Fruit fly (Drosophila melanogaster) whole organism, embryonic: ENCODE data around the gene yl.

ENCODE experiments used
- CG10267 ChIP-seq: fragments of 200-800 bp; sonication (Bioruptor generic); optimal IDR thresholded peaks from 2 replicates; lab custom pipeline; 2018; ENCODE audit warnings: missing biosample characterization, mild to moderate bottlenecking, missing genetic modification characterization, moderate library complexity
- CG10431 ChIP-seq: fragments of 200-800 bp; sonication (Bioruptor generic); optimal IDR thresholded peaks from 3 replicates; lab custom pipeline; 2018; ENCODE audit warnings: missing biosample characterization, mild to moderate bottlenecking, missing genetic modification characterization
- CG11398 ChIP-seq: fragments of 200-800 bp; sonication (Bioruptor generic); optimal IDR thresholded peaks from 2 replicates; lab custom pipeline; 2016; ENCODE audit warnings: missing biosample characterization, missing genetic modification characterization
- CG11560 ChIP-seq: fragments of 200-800 bp; sonication (Bioruptor generic); IDR thresholded peaks from 3 replicates; pipeline ENCODE4 v1.3.6; 2022; ENCODE audit warnings: missing biosample characterization, missing genetic modification characterization
- CG13287 ChIP-seq: fragments of 200-800 bp; sonication (Bioruptor generic); IDR thresholded peaks from 2 replicates; pipeline ENCODE4 v1.3.6; 2022; ENCODE audit warnings: missing biosample characterization, missing genetic modification characterization; ENCODE audit not compliant: partially characterized antibody
- CG15011 ChIP-seq: fragments of 200-800 bp; sonication (Bioruptor generic); optimal IDR thresholded peaks from 3 replicates; lab custom pipeline; 2018; ENCODE audit warnings: missing biosample characterization, mild to moderate bottlenecking, missing genetic modification characterization
- CG15601 ChIP-seq: fragments of 200-800 bp; sonication (Bioruptor generic); optimal IDR thresholded peaks from 3 replicates; lab custom pipeline; 2019; ENCODE audit warnings: missing biosample characterization, mild to moderate bottlenecking, missing genetic modification characterization, moderate library complexity
- CG16813 ChIP-seq: fragments of 200-800 bp; sonication (Bioruptor generic); IDR thresholded peaks from 3 replicates; pipeline ENCODE4 v1.3.6; 2022; ENCODE audit warnings: missing biosample characterization, missing genetic modification characterization; ENCODE audit not compliant: partially characterized antibody
- CG17829 ChIP-seq: fragments of 200-800 bp; optimal IDR thresholded peaks from 2 replicates; lab custom pipeline; 2019; ENCODE audit warnings: missing biosample characterization, mild to moderate bottlenecking, missing genetic modification characterization, moderate library complexity
- CG2889 ChIP-seq: fragments of 200-800 bp; sonication (Bioruptor generic); IDR thresholded peaks from 3 replicates; pipeline ENCODE4 v1.3.6; 2022; ENCODE audit warnings: missing biosample characterization, missing genetic modification characterization
- CG33213 ChIP-seq: fragments of 200-800 bp; sonication (Bioruptor generic); optimal IDR thresholded peaks from 3 replicates; lab custom pipeline; 2016; ENCODE audit warnings: missing biosample characterization, missing genetic modification characterization
- CG3995 ChIP-seq: fragments of 200-800 bp; sonication (Bioruptor generic); optimal IDR thresholded peaks from 3 replicates; lab custom pipeline; 2016; ENCODE audit warnings: missing biosample characterization, missing genetic modification characterization
- CG4617 ChIP-seq: fragments of 200-800 bp; sonication (Bioruptor generic); optimal IDR thresholded peaks from 3 replicates; lab custom pipeline; 2016; ENCODE audit warnings: missing biosample characterization, missing genetic modification characterization, borderline replicate concordance
- CG5180 ChIP-seq: fragments of 200-800 bp; sonication (Bioruptor generic); optimal IDR thresholded peaks from 3 replicates; lab custom pipeline; 2017; ENCODE audit warnings: missing biosample characterization, missing genetic modification characterization, mild to moderate bottlenecking, moderate library complexity, missing genetic modification reagents
- CG8478 ChIP-seq: fragments of >200 bp; optimal IDR thresholded peaks from 2 replicates; lab custom pipeline; 2018
- CG8924 ChIP-seq: fragments of 200-800 bp; optimal IDR thresholded peaks from 3 replicates; lab custom pipeline; 2019; ENCODE audit warnings: missing biosample characterization, mild to moderate bottlenecking, missing genetic modification characterization, moderate library complexity
- CG9437 ChIP-seq: fragments of 200-800 bp; sonication (Bioruptor generic); optimal IDR thresholded peaks from 2 replicates; lab custom pipeline; 2018; ENCODE audit warnings: missing biosample characterization, mild to moderate bottlenecking, missing genetic modification characterization
- CG9727 ChIP-seq: fragments of 200-800 bp; sonication (Bioruptor generic); optimal IDR thresholded peaks from 3 replicates; lab custom pipeline; 2017; ENCODE audit warnings: missing biosample characterization, mild to moderate bottlenecking, missing genetic modification characterization
- Dp ChIP-seq: fragments of 200-800 bp; sonication (Bioruptor generic); optimal IDR thresholded peaks from 2 replicates; lab custom pipeline; 2018; ENCODE audit warnings: missing biosample characterization, mild to moderate bottlenecking, missing genetic modification characterization, moderate library complexity
- Dref ChIP-seq: fragments of 200-800 bp; sonication (Bioruptor generic); IDR thresholded peaks from 2 replicates; pipeline ENCODE4 v1.3.6; 2022; ENCODE audit warnings: missing biosample characterization, missing genetic modification characterization
- Hr51 ChIP-seq, 2 experiments: fragments of 200-800 bp; sonication (Bioruptor generic); optimal IDR thresholded peaks; 2 replicates in 1 of 2; 3 replicates in 1 of 2; lab custom pipeline; 2016 to 2018; ENCODE audit warnings: missing biosample characterization in 2 of 2, missing genetic modification characterization in 2 of 2, mild to moderate bottlenecking in 1 of 2, moderate library complexity in 1 of 2
- Max ChIP-seq: fragments of 200-800 bp; sonication (Bioruptor generic); optimal IDR thresholded peaks from 2 replicates; lab custom pipeline; 2016; ENCODE audit warnings: missing biosample characterization, mild to moderate bottlenecking, missing genetic modification characterization
- Myb ChIP-seq: fragments of 200-800 bp; sonication (Bioruptor generic); optimal IDR thresholded peaks from 2 replicates; lab custom pipeline; 2016; ENCODE audit warnings: missing biosample characterization, missing genetic modification characterization
- Nf-YA ChIP-seq: fragments of 200-800 bp; sonication (Bioruptor generic); IDR thresholded peaks from 2 replicates; pipeline ENCODE4 v1.3.6; 2022; ENCODE audit warnings: missing biosample characterization, missing genetic modification characterization
- PHDP ChIP-seq: fragments of 200-800 bp; sonication (Bioruptor generic); optimal IDR thresholded peaks from 3 replicates; lab custom pipeline; 2018; ENCODE audit warnings: missing biosample characterization, mild to moderate bottlenecking, missing genetic modification characterization, moderate library complexity
- Vsx1 ChIP-seq: fragments of 200-800 bp; sonication (Bioruptor generic); optimal IDR thresholded peaks from 2 replicates; lab custom pipeline; 2017; ENCODE audit warnings: missing biosample characterization, mild to moderate bottlenecking, missing genetic modification characterization, missing genetic modification reagents
- Xbp1 ChIP-seq: fragments of 200-800 bp; sonication (Bioruptor generic); optimal IDR thresholded peaks from 3 replicates; lab custom pipeline; 2016; ENCODE audit warnings: missing biosample characterization, mild to moderate bottlenecking, missing genetic modification characterization
- al ChIP-seq: fragments of 200-800 bp; sonication (Bioruptor generic); IDR thresholded peaks from 2 replicates; pipeline ENCODE4 v1.3.6; 2022; ENCODE audit warnings: missing biosample characterization, missing genetic modification characterization
- ap ChIP-seq: fragments of 200-800 bp; sonication (Bioruptor generic); IDR thresholded peaks from 2 replicates; pipeline ENCODE4 v1.3.6; 2022; ENCODE audit warnings: missing biosample characterization, missing genetic modification characterization
- az2 ChIP-seq: fragments of 200-800 bp; sonication (Bioruptor generic); optimal IDR thresholded peaks from 3 replicates; lab custom pipeline; 2016; ENCODE audit warnings: missing biosample characterization, missing genetic modification characterization
- cg ChIP-seq: fragments of 200-800 bp; sonication (Bioruptor generic); optimal IDR thresholded peaks from 3 replicates; lab custom pipeline; 2019; ENCODE audit warnings: missing biosample characterization, mild to moderate bottlenecking, missing genetic modification characterization, moderate library complexity
- chn ChIP-seq: fragments of 200-800 bp; sonication (Bioruptor generic); optimal IDR thresholded peaks from 2 replicates; lab custom pipeline; 2016; ENCODE audit warnings: missing biosample characterization, missing genetic modification characterization
- danr ChIP-seq: fragments of 200-800 bp; sonication (Bioruptor generic); IDR thresholded peaks from 2 replicates; pipeline ENCODE4 v1.3.6; 2022; ENCODE audit warnings: missing biosample characterization, missing genetic modification characterization
- en ChIP-seq: fragments of 200-800 bp; sonication (Bioruptor generic); optimal IDR thresholded peaks from 2 replicates; lab custom pipeline; 2016; ENCODE audit warnings: missing biosample characterization, missing genetic modification characterization
- esg ChIP-seq: fragments of 200-800 bp; sonication (Bioruptor generic); conservative IDR thresholded peaks from 2 replicates; pipeline ENCODE4 v1.3.6; 2022; ENCODE audit warnings: missing biosample characterization, missing genetic modification characterization
- eyg ChIP-seq: fragments of 200-800 bp; sonication (Bioruptor generic); optimal IDR thresholded peaks from 3 replicates; lab custom pipeline; 2016; ENCODE audit warnings: missing biosample characterization, missing genetic modification characterization
- gcm ChIP-seq: fragments of 200-800 bp; sonication (Bioruptor generic); optimal IDR thresholded peaks from 2 replicates; lab custom pipeline; 2019; ENCODE audit warnings: missing biosample characterization, mild to moderate bottlenecking, missing genetic modification characterization, moderate library complexity
- grau ChIP-seq: fragments of 200-800 bp; optimal IDR thresholded peaks from 3 replicates; lab custom pipeline; 2019; ENCODE audit warnings: missing biosample characterization, mild to moderate bottlenecking, missing genetic modification characterization, moderate library complexity
- inv ChIP-seq: fragments of 200-800 bp; sonication (Bioruptor generic); IDR thresholded peaks from 2 replicates; pipeline ENCODE4 v1.3.6; 2022; ENCODE audit warnings: missing biosample characterization, missing genetic modification characterization; ENCODE audit not compliant: partially characterized antibody
- jigr1 ChIP-seq: fragments of 200-800 bp; sonication (Bioruptor generic); IDR thresholded peaks from 3 replicates; pipeline ENCODE4 v1.3.6; 2022; ENCODE audit warnings: missing biosample characterization, missing genetic modification characterization
- jing ChIP-seq: fragments of 200-800 bp; sonication (Bioruptor generic); optimal IDR thresholded peaks from 2 replicates; lab custom pipeline; 2018; ENCODE audit warnings: missing biosample characterization, mild to moderate bottlenecking, missing genetic modification characterization
- nau ChIP-seq: fragments of 200-800 bp; sonication (Bioruptor generic); optimal IDR thresholded peaks from 3 replicates; lab custom pipeline; 2017; ENCODE audit warnings: missing biosample characterization, mild to moderate bottlenecking, missing genetic modification characterization, missing genetic modification reagents
- phol ChIP-seq: fragments of 200-800 bp; sonication (Bioruptor generic); optimal IDR thresholded peaks from 3 replicates; lab custom pipeline; 2018; ENCODE audit warnings: missing biosample characterization, mild to moderate bottlenecking, missing genetic modification characterization, moderate library complexity
- pros ChIP-seq: fragments of 200-800 bp; sonication (Bioruptor generic); optimal IDR thresholded peaks from 3 replicates; lab custom pipeline; 2019; ENCODE audit warnings: missing biosample characterization, mild to moderate bottlenecking, missing genetic modification characterization, moderate library complexity
- psq ChIP-seq: fragments of 200-800 bp; sonication (Bioruptor generic); optimal IDR thresholded peaks from 2 replicates; lab custom pipeline; 2017; ENCODE audit warnings: missing biosample characterization, missing genetic modification characterization
- sc ChIP-seq, 3 experiments: fragments of >200 bp in 2 of 3; fragments of 200-800 bp in 1 of 3; sonication (Bioruptor generic) in 1 of 3; optimal IDR thresholded peaks; 2 replicates in 2 of 3; 3 replicates in 1 of 3; lab custom pipeline; 2017; ENCODE audit warnings: mild to moderate bottlenecking in 1 of 3, missing biosample characterization in 1 of 3, missing genetic modification characterization in 1 of 3, missing genetic modification reagents in 1 of 3
- slp2 ChIP-seq: fragments of 200-800 bp; sonication (Bioruptor generic); optimal IDR thresholded peaks from 2 replicates; lab custom pipeline; 2016; ENCODE audit warnings: missing biosample characterization, missing genetic modification characterization
- tgo ChIP-seq: fragments of 200-800 bp; sonication (Bioruptor generic); IDR thresholded peaks from 3 replicates; pipeline ENCODE4 v1.3.6; 2022; ENCODE audit warnings: missing biosample characterization, missing genetic modification characterization
- vnd ChIP-seq: fragments of 200-800 bp; sonication (Bioruptor generic); IDR thresholded peaks from 3 replicates; pipeline ENCODE4 v1.3.6; 2022; ENCODE audit warnings: missing biosample characterization, missing genetic modification characterization; ENCODE audit not compliant: partially characterized antibody

yl gene

DNA sequence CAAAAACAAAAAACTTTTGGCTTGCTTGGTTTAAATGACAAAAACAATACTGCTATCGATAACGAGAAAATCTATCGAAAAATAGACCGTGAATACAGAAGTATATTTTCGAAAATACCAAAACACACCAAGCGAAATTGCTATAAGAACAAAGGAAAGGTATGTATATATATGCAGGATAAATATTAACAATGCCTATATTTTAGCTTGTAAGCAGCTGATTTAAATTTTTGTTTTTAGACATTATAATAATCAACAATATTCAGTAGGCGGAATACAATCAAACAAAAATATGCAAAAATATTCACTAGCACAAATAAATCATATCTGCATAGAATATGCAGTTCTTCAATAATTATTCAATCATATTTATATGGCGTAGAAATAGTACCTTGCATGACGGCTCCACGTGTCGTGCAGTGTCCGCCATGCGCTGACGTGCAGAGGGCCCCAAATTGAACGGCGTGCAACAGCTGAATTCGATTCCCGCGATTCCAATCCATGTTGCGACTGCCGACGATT lies 44.9 kb downstream of the yl start, which contains the start of the genes Fbxl4 and Dus2 (continued):
- no peak for TF ChIP-seq pros (GFP tag; lab: Kevin White, UChicago)
- TF ChIP-seq nau (GFP tag; lab: Kevin White, UChicago) = no peak
- peak; percentile 81 for TF ChIP-seq danr (GFP tag; lab: Robert Waterston, UW)
- no peak for TF ChIP-seq CG8478 (lab: Kevin White, UChicago)
- peak; percentile 92 for TF ChIP-seq chn
- peak; percentile 96 for TF ChIP-seq phol (tag; lab: Kevin White, UChicago)
- peak; percentile 84 for TF ChIP-seq CG9437
- TF ChIP-seq tgo (GFP tag; lab: Robert Waterston, UW) = peak; percentile 92
- peak; percentile 91 for TF ChIP-seq PHDP (tag; lab: Kevin White, UChicago)
- TF ChIP-seq Xbp1 (GFP tag; lab: Kevin White, UChicago) = peak; percentile 96
- TF ChIP-seq Dp (GFP tag; lab: Kevin White, UChicago) = peak; percentile 27
- TF ChIP-seq CG3995 (GFP tag; lab: Kevin White, UChicago) = peak; percentile 75
- peak; percentile 88 to 89 for TF ChIP-seq Hr51 (GFP tag; optimal IDR thresholded peaks at IDR 0.05; lab: Kevin White, UChicago)
- peak; percentile 90 for TF ChIP-seq CG15601
- peak; percentile 66 for TF ChIP-seq CG10431 (GFP tag; lab: Kevin White, UChicago)
- TF ChIP-seq Myb (GFP tag; lab: Kevin White, UChicago) = peak; percentile 75
- peak; percentile 93 for TF ChIP-seq esg (GFP tag; lab: Robert Waterston, UW)
- peak; percentile 91 for TF ChIP-seq ap (GFP tag; lab: Robert Waterston, UW)
- TF ChIP-seq CG4617 (GFP tag; lab: Kevin White, UChicago) = peak; percentile 76
- peak; percentile 57; the same call in 1 of the 2 replicates for TF ChIP-seq CG13287 (GFP tag; lab: Robert Waterston, UW)
- peak; percentile 90 for TF ChIP-seq grau
- TF ChIP-seq Dref (GFP tag; lab: Robert Waterston, UW) = peak; percentile 52
- TF ChIP-seq jigr1 (GFP tag; lab: Robert Waterston, UW) = peak; percentile 76
- TF ChIP-seq sc (optimal IDR thresholded peaks at IDR 0.05; lab: Kevin White, UChicago) = no peak
- TF ChIP-seq sc (GFP tag; optimal IDR thresholded peaks at IDR 0.05; lab: Kevin White, UChicago) = peak; percentile 86
- peak; percentile 86 for TF ChIP-seq CG33213 (GFP tag; lab: Kevin White, UChicago)
- peak; percentile 84 for TF ChIP-seq Nf-YA (GFP tag; lab: Robert Waterston, UW)
- TF ChIP-seq gcm (GFP tag; lab: Kevin White, UChicago) = peak; percentile 72
- peak; percentile 85 for TF ChIP-seq CG15011 (GFP tag; lab: Kevin White, UChicago)
- no peak for TF ChIP-seq cg (GFP tag; lab: Kevin White, UChicago)
- TF ChIP-seq CG8924 (tag; lab: Kevin White, UChicago) = peak; percentile 93
- peak; percentile 26; the same call in 1 of the 2 replicates for TF ChIP-seq inv (GFP tag; lab: Robert Waterston, UW)
- TF ChIP-seq CG9727 (GFP tag; lab: Kevin White, UChicago) = peak; percentile 96
- peak; percentile 86 for TF ChIP-seq CG2889 (GFP tag; lab: Robert Waterston, UW)
- TF ChIP-seq Max (GFP tag; lab: Kevin White, UChicago) = peak; percentile 92
- peak; percentile 74 for TF ChIP-seq psq (GFP tag; lab: Kevin White, UChicago)
- TF ChIP-seq CG16813 (GFP tag; lab: Robert Waterston, UW) = peak; percentile 35; the same call in 1 of the 3 replicates
- TF ChIP-seq Vsx1 (GFP tag; lab: Kevin White, UChicago) = no peak
- peak; percentile 77 for TF ChIP-seq CG11398
- TF ChIP-seq jing (GFP tag; lab: Kevin White, UChicago) = peak; percentile 84
- peak; percentile 95 for TF ChIP-seq az2 (GFP tag; lab: Kevin White, UChicago)
- peak; percentile 81 for TF ChIP-seq CG11560
- peak; percentile 42; the same call in 1 of the 3 replicates for TF ChIP-seq vnd (GFP tag; lab: Robert Waterston, UW)
- TF ChIP-seq eyg (GFP tag; lab: Kevin White, UChicago) = peak; percentile 74
- TF ChIP-seq CG10267 (tag; lab: Kevin White, UChicago) = peak; percentile 85
- TF ChIP-seq slp2 (GFP tag; lab: Kevin White, UChicago) = peak; percentile 88
- peak; percentile 92 for TF ChIP-seq CG17829 (tag; lab: Kevin White, UChicago)
- peak; percentile 76 for TF ChIP-seq en (GFP tag; lab: Kevin White, UChicago)
- peak; percentile 81 for TF ChIP-seq al (GFP tag; lab: Robert Waterston, UW)
- peak; percentile 70 for TF ChIP-seq CG5180 (GFP tag; lab: Kevin White, UChicago)
